Fruit fly (Drosophila melanogaster) whole organism, embryonic: ENCODE results near the gene Hand.

Source experiments
- Asciz ChIP-seq: fragments of 200-800 bp; sonication (Bioruptor generic); optimal IDR thresholded peaks from 2 replicates; lab custom pipeline; 2017; ENCODE audit warnings: missing biosample characterization, mild to moderate bottlenecking, missing genetic modification characterization, missing genetic modification reagents
- Atf-2 ChIP-seq: fragments of 200-800 bp; sonication (Bioruptor generic); optimal IDR thresholded peaks from 2 replicates; lab custom pipeline; 2016; ENCODE audit warnings: missing biosample characterization, missing genetic modification characterization
- CG10366 ChIP-seq: fragments of 200-800 bp; sonication (Bioruptor generic); IDR thresholded peaks from 2 replicates; pipeline ENCODE4 v1.3.6; 2022; ENCODE audit warnings: missing biosample characterization, missing genetic modification characterization
- CG1233 ChIP-seq: fragments of 200-800 bp; sonication (Bioruptor generic); optimal IDR thresholded peaks from 4 replicates; lab custom pipeline; 2018; ENCODE audit warnings: missing biosample characterization, mild to moderate bottlenecking, missing genetic modification characterization
- CG12744 ChIP-seq: fragments of 200-800 bp; sonication (Bioruptor generic); optimal IDR thresholded peaks from 2 replicates; lab custom pipeline; 2016; ENCODE audit warnings: missing biosample characterization, missing genetic modification characterization
- CG13775 ChIP-seq: fragments of 200-800 bp; sonication (Bioruptor generic); optimal IDR thresholded peaks from 3 replicates; lab custom pipeline; 2017; ENCODE audit warnings: missing biosample characterization, mild to moderate bottlenecking, missing genetic modification characterization
- CG14965 ChIP-seq: fragments of 200-800 bp; sonication (Bioruptor generic); optimal IDR thresholded peaks from 2 replicates; lab custom pipeline; 2016; ENCODE audit warnings: missing biosample characterization, missing genetic modification characterization, borderline replicate concordance
- CG15011 ChIP-seq: fragments of 200-800 bp; sonication (Bioruptor generic); optimal IDR thresholded peaks from 3 replicates; lab custom pipeline; 2018; ENCODE audit warnings: missing biosample characterization, mild to moderate bottlenecking, missing genetic modification characterization
- CG17359 ChIP-seq: fragments of 200-800 bp; sonication (Bioruptor generic); optimal IDR thresholded peaks from 3 replicates; lab custom pipeline; 2018; ENCODE audit warnings: missing biosample characterization, mild to moderate bottlenecking, missing genetic modification characterization, moderate library complexity
- CG1792 ChIP-seq: fragments of 200-800 bp; sonication (Bioruptor generic); optimal IDR thresholded peaks from 2 replicates; lab custom pipeline; 2016; ENCODE audit warnings: missing biosample characterization, missing genetic modification characterization
- CG18599 ChIP-seq: fragments of 200-800 bp; sonication (Bioruptor generic); optimal IDR thresholded peaks from 3 replicates; lab custom pipeline; 2017; ENCODE audit warnings: missing biosample characterization, missing genetic modification characterization, mild to moderate bottlenecking, moderate library complexity, missing genetic modification reagents
- CG30403 ChIP-seq: fragments of 200-800 bp; sonication (Bioruptor generic); optimal IDR thresholded peaks from 3 replicates; lab custom pipeline; 2016; ENCODE audit warnings: missing biosample characterization, missing genetic modification characterization
- CG30431 ChIP-seq: fragments of 200-800 bp; sonication (Bioruptor generic); optimal IDR thresholded peaks from 2 replicates; lab custom pipeline; 2017; ENCODE audit warnings: missing biosample characterization, missing genetic modification characterization
- CG43689 ChIP-seq: fragments of 200-800 bp; sonication (Bioruptor generic); IDR thresholded peaks from 2 replicates; pipeline ENCODE4 v1.3.6; 2022; ENCODE audit warnings: missing biosample characterization, missing genetic modification characterization
- CG7786 ChIP-seq: fragments of 200-800 bp; sonication (Bioruptor generic); optimal IDR thresholded peaks from 2 replicates; lab custom pipeline; 2016; ENCODE audit warnings: missing biosample characterization, missing genetic modification characterization
- CG7839 ChIP-seq: fragments of 200-800 bp; sonication (Bioruptor generic); optimal IDR thresholded peaks from 3 replicates; lab custom pipeline; 2018; ENCODE audit warnings: missing biosample characterization, mild to moderate bottlenecking, missing genetic modification characterization, moderate library complexity
- Dip2 ChIP-seq: fragments of 200-800 bp; sonication (Bioruptor generic); IDR thresholded peaks from 2 replicates; pipeline ENCODE4 v1.3.6; 2022; ENCODE audit warnings: missing biosample characterization, missing genetic modification characterization
- Fer2 ChIP-seq: fragments of 200-800 bp; sonication (Bioruptor generic); optimal IDR thresholded peaks from 2 replicates; lab custom pipeline; 2018; ENCODE audit warnings: missing biosample characterization, mild to moderate bottlenecking, missing genetic modification characterization, moderate library complexity
- HLH3B ChIP-seq: fragments of 200-800 bp; sonication (Bioruptor generic); IDR thresholded peaks from 2 replicates; pipeline ENCODE4 v1.3.6; 2022; ENCODE audit warnings: missing biosample characterization, missing genetic modification characterization
- HLH4C ChIP-seq: fragments of 200-800 bp; sonication (Bioruptor generic); IDR thresholded peaks from 3 replicates; pipeline ENCODE4 v1.3.6; 2022; ENCODE audit warnings: missing biosample characterization, missing genetic modification characterization; ENCODE audit not compliant: partially characterized antibody
- Hr51 ChIP-seq, 2 experiments: fragments of 200-800 bp; sonication (Bioruptor generic); optimal IDR thresholded peaks; 2 replicates in 1 of 2; 3 replicates in 1 of 2; lab custom pipeline; 2016 to 2018; ENCODE audit warnings: missing biosample characterization in 2 of 2, missing genetic modification characterization in 2 of 2, mild to moderate bottlenecking in 1 of 2, moderate library complexity in 1 of 2
- Lim3 ChIP-seq: fragments of 200-800 bp; sonication (Bioruptor generic); IDR thresholded peaks from 2 replicates; pipeline ENCODE4 v1.3.6; 2022; ENCODE audit warnings: missing biosample characterization, missing genetic modification characterization
- Meics ChIP-seq: fragments of 200-800 bp; sonication (Bioruptor generic); optimal IDR thresholded peaks from 2 replicates; lab custom pipeline; 2017; ENCODE audit warnings: missing biosample characterization, mild to moderate bottlenecking, missing genetic modification characterization
- Nf-YB ChIP-seq: fragments of 200-800 bp; sonication (Bioruptor generic); optimal IDR thresholded peaks from 3 replicates; lab custom pipeline; 2019; ENCODE audit warnings: missing biosample characterization, mild to moderate bottlenecking, missing genetic modification characterization, moderate library complexity
- YL-1 ChIP-seq: fragments of 200-800 bp; sonication (Bioruptor generic); optimal IDR thresholded peaks from 3 replicates; lab custom pipeline; 2017; ENCODE audit warnings: missing biosample characterization, mild to moderate bottlenecking, missing genetic modification characterization
- ab ChIP-seq: fragments of 200-800 bp; sonication (Bioruptor generic); optimal IDR thresholded peaks from 2 replicates; lab custom pipeline; 2016; ENCODE audit warnings: missing biosample characterization, missing genetic modification characterization
- bsh ChIP-seq, 2 experiments: fragments of 200-800 bp; sonication (Bioruptor generic); optimal IDR thresholded peaks; 2 replicates each; lab custom pipeline; 2017 to 2018; ENCODE audit warnings: mild to moderate bottlenecking in 2 of 2, missing biosample characterization in 2 of 2, missing genetic modification characterization in 2 of 2, moderate library complexity in 1 of 2
- caup ChIP-seq: fragments of 200-800 bp; sonication (Bioruptor generic); optimal IDR thresholded peaks from 3 replicates; lab custom pipeline; 2017; ENCODE audit warnings: missing biosample characterization, mild to moderate bottlenecking, missing genetic modification characterization, moderate library complexity; ENCODE audit not compliant: severe bottlenecking
- cwo ChIP-seq: fragments of 200-800 bp; sonication (Bioruptor generic); optimal IDR thresholded peaks from 3 replicates; lab custom pipeline; 2017; ENCODE audit warnings: missing biosample characterization, missing genetic modification characterization, mild to moderate bottlenecking, moderate library complexity, missing genetic modification reagents
- dan ChIP-seq: fragments of 200-800 bp; sonication (Bioruptor generic); IDR thresholded peaks from 2 replicates; pipeline ENCODE4 v1.3.6; 2022; ENCODE audit warnings: missing biosample characterization, missing genetic modification characterization
- dimm ChIP-seq: fragments of 200-800 bp; sonication (Bioruptor generic); IDR thresholded peaks from 2 replicates; pipeline ENCODE4 v1.3.6; 2022; ENCODE audit warnings: missing biosample characterization, missing genetic modification characterization
- fu2 ChIP-seq: fragments of 200-800 bp; sonication (Bioruptor generic); optimal IDR thresholded peaks from 2 replicates; lab custom pipeline; 2016; ENCODE audit warnings: missing biosample characterization, missing genetic modification characterization
- gfzf ChIP-seq: fragments of 200-800 bp; sonication (Bioruptor generic); optimal IDR thresholded peaks from 2 replicates; lab custom pipeline; 2016; ENCODE audit warnings: missing biosample characterization, mild to moderate bottlenecking, missing genetic modification characterization, moderate library complexity
- lab ChIP-seq: fragments of 200-800 bp; sonication (Bioruptor generic); optimal IDR thresholded peaks from 3 replicates; lab custom pipeline; 2017; ENCODE audit warnings: missing biosample characterization, missing genetic modification characterization, mild to moderate bottlenecking, moderate library complexity, missing genetic modification reagents
- luna ChIP-seq: fragments of 200-800 bp; sonication (Bioruptor generic); optimal IDR thresholded peaks from 2 replicates; lab custom pipeline; 2016; ENCODE audit warnings: missing biosample characterization, missing genetic modification characterization
- phol ChIP-seq: fragments of 200-800 bp; sonication (Bioruptor generic); optimal IDR thresholded peaks from 3 replicates; lab custom pipeline; 2018; ENCODE audit warnings: missing biosample characterization, mild to moderate bottlenecking, missing genetic modification characterization, moderate library complexity
- sima ChIP-seq: fragments of 200-800 bp; sonication (Bioruptor generic); optimal IDR thresholded peaks from 2 replicates; lab custom pipeline; 2016; ENCODE audit warnings: missing biosample characterization, missing genetic modification characterization
- sqz ChIP-seq: fragments of 200-800 bp; sonication (Bioruptor generic); optimal IDR thresholded peaks from 3 replicates; lab custom pipeline; 2018; ENCODE audit warnings: missing biosample characterization, mild to moderate bottlenecking, missing genetic modification characterization
- stwl ChIP-seq: fragments of 200-800 bp; sonication (Bioruptor generic); optimal IDR thresholded peaks from 3 replicates; lab custom pipeline; 2018; ENCODE audit warnings: missing biosample characterization, mild to moderate bottlenecking, missing genetic modification characterization, moderate library complexity
- sug ChIP-seq: fragments of 200-800 bp; optimal IDR thresholded peaks from 2 replicates; lab custom pipeline; 2019; ENCODE audit warnings: missing biosample characterization, mild to moderate bottlenecking, missing genetic modification characterization, moderate library complexity
- usp ChIP-seq: fragments of >200 bp; optimal IDR thresholded peaks from 2 replicates; lab custom pipeline; 2017; ENCODE audit warnings: missing biosample characterization, missing genetic modification characterization
- vfl ChIP-seq: fragments of 200-800 bp; sonication (Bioruptor generic); optimal IDR thresholded peaks from 2 replicates; lab custom pipeline; 2016; ENCODE audit warnings: missing biosample characterization, missing genetic modification characterization
- wdn ChIP-seq: fragments of 200-800 bp; sonication (Bioruptor generic); IDR thresholded peaks from 2 replicates; pipeline ENCODE4 v1.3.6; 2022; ENCODE audit warnings: missing biosample characterization, missing genetic modification characterization

The Hand gene

DNA sequence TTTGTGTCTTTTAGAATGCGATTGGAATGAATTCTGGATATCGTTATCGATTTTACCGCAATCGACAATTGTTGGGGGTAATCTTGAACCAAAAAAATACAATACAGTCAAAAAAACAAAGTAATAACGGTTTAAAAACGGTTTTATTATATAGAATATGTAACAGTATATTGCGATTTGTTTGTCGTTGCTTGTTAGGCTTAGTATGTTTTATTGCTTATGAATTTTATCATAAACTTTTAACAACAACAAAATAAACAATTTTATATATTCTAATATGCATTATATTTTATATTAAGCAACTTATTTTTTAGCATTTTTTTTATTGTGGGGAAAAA, 4.6 kb upstream of the Hand start, which contains the start of gene CYLD (continued):
- no peak for TF ChIP-seq sima (GFP tag; lab: Kevin White, UChicago)
- peak; percentile 49 for TF ChIP-seq sug (tag; lab: Kevin White, UChicago)
- no peak for TF ChIP-seq CG18599
- TF ChIP-seq CG12744: no peak
- no peak; the same call in 1 of the 3 replicates for TF ChIP-seq HLH4C (GFP tag; lab: Robert Waterston, UW)
- TF ChIP-seq wdn (GFP tag; lab: Robert Waterston, UW): peak; percentile 36; the same call in 1 of the 2 replicates
- peak; percentile 76 for TF ChIP-seq Meics (GFP tag; lab: Kevin White, UChicago)
- TF ChIP-seq luna (GFP tag; lab: Kevin White, UChicago): no peak
- peak in 1 of 2 experiments; percentile 83 for TF ChIP-seq bsh (GFP tag; optimal IDR thresholded peaks at IDR 0.05; lab: Kevin White, UChicago)
- no peak for TF ChIP-seq CG7786
- peak; percentile 41; the same call in 1 of the 2 replicates for TF ChIP-seq CG10366 (GFP tag; lab: Robert Waterston, UW)
- no peak for TF ChIP-seq dan (GFP tag; lab: Robert Waterston, UW)
- no peak for TF ChIP-seq vfl (GFP tag; lab: Kevin White, UChicago)
- peak; percentile 19 for TF ChIP-seq Fer2 (tag; lab: Kevin White, UChicago)
- peak; percentile 80 for TF ChIP-seq CG7839 (tag; lab: Kevin White, UChicago)
- no peak for TF ChIP-seq ab
- TF ChIP-seq HLH3B (GFP tag; lab: Robert Waterston, UW): peak; percentile 44; the same call in 1 of the 2 replicates
- TF ChIP-seq CG43689 (GFP tag; lab: Robert Waterston, UW): no peak
- peak; percentile 80 for TF ChIP-seq CG30403
- no peak for TF ChIP-seq CG30431 (GFP tag; lab: Kevin White, UChicago)
- TF ChIP-seq stwl: peak; percentile 67
- no peak for TF ChIP-seq usp (GFP tag; lab: Kevin White, UChicago)
- TF ChIP-seq dimm (GFP tag; lab: Robert Waterston, UW): no peak
- peak; percentile 77 for TF ChIP-seq phol (tag; lab: Kevin White, UChicago)
- no peak for TF ChIP-seq Dip2 (GFP tag; lab: Robert Waterston, UW)
- TF ChIP-seq Lim3 (GFP tag; lab: Robert Waterston, UW): no peak
- peak; percentile 62 for TF ChIP-seq CG1233 (GFP tag; lab: Kevin White, UChicago)
- no peak for TF ChIP-seq CG1792 (GFP tag; lab: Kevin White, UChicago)
- TF ChIP-seq CG15011 (GFP tag; lab: Kevin White, UChicago): peak; percentile 16
- TF ChIP-seq fu2: no peak
- TF ChIP-seq CG17359 (tag; lab: Kevin White, UChicago): peak; percentile 77
- peak in 1 of 2 experiments; percentile 81 for TF ChIP-seq Hr51 (GFP tag; optimal IDR thresholded peaks at IDR 0.05; lab: Kevin White, UChicago)
- peak; percentile 70 for TF ChIP-seq cwo
- peak; percentile 63 for TF ChIP-seq CG13775 (GFP tag; lab: Kevin White, UChicago)
- no peak for TF ChIP-seq lab
- TF ChIP-seq CG14965 (GFP tag; lab: Kevin White, UChicago): no peak
- peak; percentile 66 for TF ChIP-seq Nf-YB (GFP tag; lab: Kevin White, UChicago)
- TF ChIP-seq gfzf (GFP tag; lab: Kevin White, UChicago): peak; percentile 37
- no peak for TF ChIP-seq caup (GFP tag; lab: Kevin White, UChicago)
- no peak for TF ChIP-seq YL-1 (GFP tag; lab: Kevin White, UChicago)
- no peak for TF ChIP-seq Atf-2 (GFP tag; lab: Kevin White, UChicago)
- peak; percentile 50 for TF ChIP-seq sqz (GFP tag; lab: Kevin White, UChicago)
- peak; percentile 46 for TF ChIP-seq Asciz (GFP tag; lab: Kevin White, UChicago)
